Worm (Caenorhabditis elegans) whole organism, L2 larva: ENCODE data around the gene C07A9.13.

Experiments used
- F13H6.1 ChIP-seq: sonication (generic microtip); optimal IDR thresholded peaks from 2 replicates; lab custom pipeline; 2016; ENCODE audit warnings: missing genetic modification characterization, missing compliant biosample characterization
- ceh-82 ChIP-seq: fragments of 150-350 bp; optimal IDR thresholded peaks from 2 replicates; lab custom pipeline; 2014; ENCODE audit warnings: missing biosample characterization, missing genetic modification characterization
- crh-2 ChIP-seq: sonication (generic microtip); optimal IDR thresholded peaks from 2 replicates; lab custom pipeline; 2017; ENCODE audit warnings: missing biosample characterization, missing genetic modification characterization
- mab-5 ChIP-seq: fragments of 150-350 bp; optimal IDR thresholded peaks from 2 replicates; lab custom pipeline; 2014; ENCODE audit warnings: missing biosample characterization, missing genetic modification characterization
- nhr-23 ChIP-seq: fragments of 150-350 bp; optimal IDR thresholded peaks from 2 replicates; lab custom pipeline; 2014; ENCODE audit warnings: missing biosample characterization, missing genetic modification reagents, missing genetic modification characterization
- nhr-77 ChIP-seq: fragments of 150-350 bp; optimal IDR thresholded peaks from 2 replicates; lab custom pipeline; 2014; ENCODE audit warnings: missing biosample characterization, missing genetic modification characterization
- skn-1 ChIP-seq: sonication (generic microtip); optimal IDR thresholded peaks from 2 replicates; lab custom pipeline; 2017; ENCODE audit warnings: missing biosample characterization, missing genetic modification characterization
- ztf-11 ChIP-seq: sonication (generic microtip); optimal IDR thresholded peaks from 2 replicates; lab custom pipeline; 2017; ENCODE audit warnings: missing biosample characterization, missing genetic modification characterization

DNA sequence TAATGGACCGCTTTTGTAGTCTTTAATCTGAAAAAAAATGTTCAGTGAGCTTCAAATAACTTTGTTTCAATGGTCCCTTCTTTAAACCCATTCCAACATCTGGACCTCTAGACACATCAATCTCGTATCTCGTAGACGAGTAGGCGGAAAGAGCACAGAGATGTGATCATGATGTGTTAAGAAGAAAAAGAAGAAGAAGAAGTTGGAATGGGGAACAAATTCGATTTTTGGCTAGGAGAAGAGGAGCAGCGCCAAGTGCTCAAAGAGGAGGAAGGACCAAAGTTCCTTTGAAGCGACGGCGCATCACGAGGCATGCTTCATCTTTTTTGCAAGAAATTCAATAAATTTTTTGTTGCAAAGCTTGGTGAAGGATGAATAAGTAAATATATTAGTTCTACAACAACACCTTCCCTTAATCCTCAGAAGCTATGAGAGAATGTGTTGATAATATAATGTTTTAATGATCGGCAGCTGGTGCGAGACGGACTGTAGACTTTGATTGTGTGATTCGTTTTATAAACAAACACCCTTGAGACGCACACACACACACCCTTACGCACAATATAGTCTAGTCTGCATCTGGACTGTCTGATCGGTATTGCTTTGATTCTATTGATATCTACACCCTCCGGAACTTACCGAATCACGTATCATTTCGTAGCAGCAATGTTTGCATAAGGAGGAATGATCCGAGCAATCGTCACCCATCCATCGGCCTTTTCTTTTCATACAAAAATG lies 16.5 kb downstream of the C07A9.13 start:
- TF ChIP-seq ceh-82 (tag; lab: Kevin White, UChicago) (no peak), skn-1 (no peak), ztf-11 (tag; lab: Kevin White, UChicago) (no peak), F13H6.1 (tag; lab: Kevin White, UChicago) (peak; percentile 55), crh-2 (tag; lab: Kevin White, UChicago) (no peak), nhr-23 (tag; lab: Kevin White, UChicago) (no peak), mab-5 (tag; lab: Kevin White, UChicago) (no peak), nhr-77 (tag; lab: Kevin White, UChicago) (no peak)
